Worm (Caenorhabditis elegans) whole organism, L2 larva: ENCODE results near the gene Y53F4B.1.

Source experiments
- ama-1 ChIP-seq: fragments of 150-350 bp; optimal IDR thresholded peaks from 2 replicates; lab custom pipeline; 2018; ENCODE audit warnings: inconsistent platforms
- ceh-82 ChIP-seq: fragments of 150-350 bp; optimal IDR thresholded peaks from 2 replicates; lab custom pipeline; 2014; ENCODE audit warnings: missing biosample characterization, missing genetic modification characterization
- dmd-4 ChIP-seq: sonication (generic microtip); optimal IDR thresholded peaks from 2 replicates; lab custom pipeline; 2017; ENCODE audit warnings: missing biosample characterization, missing genetic modification characterization
- elt-3 ChIP-seq: sonication (generic microtip); optimal IDR thresholded peaks from 2 replicates; lab custom pipeline; 2017; ENCODE audit warnings: missing biosample characterization, missing genetic modification characterization
- lsy-2 ChIP-seq, 2 experiments: fragments of 150-350 bp in 1 of 2; sonication (generic microtip) in 1 of 2; optimal IDR thresholded peaks; 2 replicates each; lab custom pipeline; 2014 to 2017; ENCODE audit warnings: missing biosample characterization in 2 of 2, missing genetic modification characterization in 2 of 2
- unc-39 ChIP-seq: fragments of 150-350 bp; optimal IDR thresholded peaks from 2 replicates; lab custom pipeline; 2014; ENCODE audit warnings: missing biosample characterization, missing genetic modification characterization

- TF ChIP-seq elt-3 (tag; lab: Kevin White, UChicago) (no peak), lsy-2 (tag; optimal IDR thresholded peaks at IDR 0.05; lab: Kevin White, UChicago) (no peak), dmd-4 (tag; lab: Kevin White, UChicago) (no peak), unc-39 (no peak), ama-1 (no peak), ceh-82 (tag; lab: Kevin White, UChicago) (no peak)
Observed at ce11 chrII:14916848-14917247, 41.2 kb downstream of the Y53F4B.1 start.
